Worm (Caenorhabditis elegans) whole organism, L1 larva: ENCODE results near the gene H34I24.1.

ENCODE experiments used
- ceh-63 ChIP-seq: fragments of 200-800 bp; sonication (Bioruptor generic); optimal IDR thresholded peaks from 2 replicates; lab custom pipeline; 2018; ENCODE audit warnings: mild to moderate bottlenecking, missing genetic modification characterization, missing compliant biosample characterization
- ceh-82 ChIP-seq, 3 experiments: fragments of 150-350 bp in 1 of 3; sonication (generic microtip) in 2 of 3; optimal IDR thresholded peaks; 2 replicates each; lab custom pipeline; 2014 to 2017; ENCODE audit warnings: missing biosample characterization in 3 of 3, missing genetic modification characterization in 3 of 3
- elt-2 ChIP-seq: sonication (generic microtip); optimal IDR thresholded peaks from 2 replicates; lab custom pipeline; 2016; ENCODE audit warnings: missing genetic modification characterization, mild to moderate bottlenecking, inconsistent platforms, missing compliant biosample characterization, missing genetic modification reagents
- jun-1 ChIP-seq: fragments of 150-350 bp; optimal IDR thresholded peaks from 2 replicates; lab custom pipeline; 2014; ENCODE audit warnings: missing biosample characterization, missing genetic modification reagents, missing genetic modification characterization
- lin-14 ChIP-seq: fragments of 200-800 bp; sonication (Bioruptor generic); optimal IDR thresholded peaks from 2 replicates; lab custom pipeline; 2018; ENCODE audit warnings: mild to moderate bottlenecking, missing genetic modification characterization, moderate library complexity, missing compliant biosample characterization
- lin-15B ChIP-seq: fragments of 150-350 bp; sonication (generic microtip); optimal IDR thresholded peaks from 3 replicates; lab custom pipeline; 2014; ENCODE audit warnings: missing biosample characterization, missing genetic modification characterization
- lsy-2 ChIP-seq, 2 experiments: fragments of 150-350 bp; optimal IDR thresholded peaks; 2 replicates each; lab custom pipeline; 2014; ENCODE audit warnings: missing biosample characterization in 2 of 2, missing genetic modification characterization in 2 of 2
- mep-1 ChIP-seq: fragments of 150-350 bp; optimal IDR thresholded peaks from 2 replicates; lab custom pipeline; 2014; ENCODE audit warnings: missing biosample characterization, missing genetic modification characterization
- nhr-28 ChIP-seq: fragments of 150-350 bp; optimal IDR thresholded peaks from 2 replicates; lab custom pipeline; 2014; ENCODE audit warnings: missing biosample characterization, missing genetic modification characterization
- nhr-76 ChIP-seq: sonication (generic microtip); optimal IDR thresholded peaks from 2 replicates; lab custom pipeline; 2017; ENCODE audit warnings: missing biosample characterization, missing genetic modification characterization
- nhr-77 ChIP-seq: fragments of 150-350 bp; optimal IDR thresholded peaks from 2 replicates; lab custom pipeline; 2014; ENCODE audit warnings: missing biosample characterization, missing genetic modification characterization
- nhr-90 ChIP-seq: sonication (generic microtip); optimal IDR thresholded peaks from 2 replicates; lab custom pipeline; 2016; ENCODE audit warnings: mild to moderate bottlenecking, missing genetic modification characterization, missing compliant biosample characterization; ENCODE audit not compliant: poor library complexity
- snpc-4 ChIP-seq: fragments of 150-350 bp; optimal IDR thresholded peaks from 2 replicates; lab custom pipeline; 2014; ENCODE audit warnings: missing biosample characterization, missing genetic modification characterization
- unc-62 ChIP-seq: fragments of 150-350 bp; optimal IDR thresholded peaks from 2 replicates; lab custom pipeline; 2014; ENCODE audit warnings: missing biosample characterization, missing genetic modification reagents, missing genetic modification characterization

DNA sequence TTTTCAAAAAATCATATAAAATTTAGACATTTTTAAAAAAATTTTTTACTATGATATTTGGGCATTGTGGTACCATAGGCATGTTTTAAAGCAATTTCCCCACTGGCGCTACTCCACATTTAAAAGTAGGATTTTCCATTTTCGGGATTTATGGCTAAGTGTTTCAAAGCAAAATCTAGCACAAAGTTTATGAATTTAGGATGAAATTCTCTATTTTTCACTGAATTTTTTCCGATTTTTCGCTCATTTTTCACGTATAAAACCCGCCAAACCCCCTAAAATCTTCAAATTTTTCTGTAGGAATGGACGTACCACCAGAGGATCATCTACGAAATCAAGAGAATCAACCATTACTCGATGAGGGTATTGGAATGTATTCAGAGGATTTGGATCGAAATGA lies 27.9 kb upstream of the H34I24.1 start, which contains the start of gene pipp-4P:
- no peak for TF ChIP-seq jun-1 (tag; lab: Kevin White, UChicago)
- TF ChIP-seq lsy-2 (tag; optimal IDR thresholded peaks at IDR 0.05; lab: Kevin White, UChicago) = no peak
- no peak for TF ChIP-seq mep-1 (tag; lab: Kevin White, UChicago)
- no peak for TF ChIP-seq lin-14 (GFP tag; lab: Kevin White, UChicago)
- no peak for TF ChIP-seq elt-2 (tag; lab: Kevin White, UChicago)
- TF ChIP-seq nhr-90 (tag; lab: Kevin White, UChicago) = no peak
- TF ChIP-seq ceh-63 (GFP tag; lab: Kevin White, UChicago) = no peak
- no peak for TF ChIP-seq snpc-4 (tag; lab: Kevin White, UChicago)
- no peak for TF ChIP-seq unc-62 (GFP tag; lab: Kevin White, UChicago)
- no peak for TF ChIP-seq nhr-28 (tag; lab: Kevin White, UChicago)
- no peak for TF ChIP-seq nhr-76 (tag; lab: Kevin White, UChicago)
- TF ChIP-seq nhr-77 (tag; lab: Kevin White, UChicago) = no peak
- no peak for TF ChIP-seq lin-15B (tag; lab: Kevin White, UChicago)
- TF ChIP-seq ceh-82 (tag; optimal IDR thresholded peaks at IDR 0.05; lab: Kevin White, UChicago) = no peak
